Worm (Caenorhabditis elegans) whole organism, L4 larva: ENCODE results near the gene K08E7.4.
A peak's percentile ranks its signal among the peaks of the same experiment; 100 is the strongest.

Source experiments
- F44E2.7 ChIP-seq: fragments of 200-800 bp; sonication (Bioruptor generic); IDR thresholded peaks from 2 replicates; pipeline ENCODE4 v2.1.2; 2022; ENCODE audit warnings: missing genetic modification characterization, missing compliant biosample characterization
- R02D3.7 ChIP-seq: fragments of 150-350 bp; sonication (generic microtip); optimal IDR thresholded peaks from 3 replicates; lab custom pipeline; 2014; ENCODE audit warnings: missing biosample characterization, missing genetic modification characterization
- Y75B8A.6 ChIP-seq: fragments of 200-800 bp; sonication (Bioruptor generic); IDR thresholded peaks from 2 replicates; pipeline ENCODE4 v1.3.6; 2022; ENCODE audit warnings: missing genetic modification reagents, missing genetic modification characterization, missing compliant biosample characterization
- ZK546.5 ChIP-seq, 2 experiments: sonication (generic microtip); optimal IDR thresholded peaks; 2 replicates each; lab custom pipeline; 2017; ENCODE audit warnings: missing biosample characterization in 2 of 2, missing genetic modification characterization in 2 of 2
- aly-2 ChIP-seq: sonication (generic microtip); optimal IDR thresholded peaks from 2 replicates; lab custom pipeline; 2018; ENCODE audit warnings: missing biosample characterization, missing genetic modification characterization
- ama-1 ChIP-seq: fragments of 150-350 bp; optimal IDR thresholded peaks from 2 replicates; lab custom pipeline; 2014; ENCODE audit warnings: inconsistent platforms, mixed read lengths
- arid-1 ChIP-seq: fragments of 200-800 bp; sonication (Bioruptor generic); conservative IDR thresholded peaks from 2 replicates; pipeline ENCODE4 v1.3.6; 2022; ENCODE audit warnings: missing genetic modification reagents, missing genetic modification characterization, missing compliant biosample characterization
- ceh-32 ChIP-seq: sonication (generic microtip); optimal IDR thresholded peaks from 2 replicates; lab custom pipeline; 2016; ENCODE audit warnings: mild to moderate bottlenecking, missing genetic modification characterization, missing compliant biosample characterization; ENCODE audit not compliant: poor library complexity
- ceh-82 ChIP-seq: sonication (generic microtip); optimal IDR thresholded peaks from 2 replicates; lab custom pipeline; 2017; ENCODE audit warnings: missing biosample characterization, missing genetic modification characterization
- ctbp-1 ChIP-seq: fragments of 200-800 bp; sonication (Bioruptor generic); IDR thresholded peaks from 2 replicates; pipeline ENCODE4 v1.3.6; 2022; ENCODE audit warnings: missing genetic modification reagents, missing genetic modification characterization, missing compliant biosample characterization
- daf-16 ChIP-seq, 3 experiments: sonication (generic microtip); optimal IDR thresholded peaks; 2 replicates each; lab custom pipeline; 2016 to 2017; ENCODE audit warnings: missing genetic modification characterization in 3 of 3, missing genetic modification reagents in 3 of 3, mild to moderate bottlenecking in 2 of 3, missing compliant biosample characterization in 2 of 3, missing biosample characterization in 1 of 3, moderate library complexity in 1 of 3
- daf-19 ChIP-seq: fragments of 200-800 bp; sonication (Bioruptor generic); conservative IDR thresholded peaks from 2 replicates; pipeline ENCODE4 v1.3.6; 2022; ENCODE audit warnings: missing genetic modification characterization, missing compliant biosample characterization
- daf-8 ChIP-seq: fragments of 200-800 bp; sonication (Bioruptor generic); IDR thresholded peaks from 2 replicates; pipeline ENCODE4 v1.3.6; 2022; ENCODE audit warnings: missing genetic modification characterization, missing compliant biosample characterization
- dmd-6 ChIP-seq: fragments of 200-800 bp; sonication (Bioruptor generic); IDR thresholded peaks from 2 replicates; pipeline ENCODE4 v1.3.6; 2022; ENCODE audit warnings: missing genetic modification reagents, missing genetic modification characterization, missing compliant biosample characterization
- dmd-8 ChIP-seq: fragments of 200-800 bp; sonication (Bioruptor generic); IDR thresholded peaks from 2 replicates; pipeline ENCODE4 v1.3.6; 2022; ENCODE audit warnings: missing genetic modification characterization, missing compliant biosample characterization
- dpl-1 ChIP-seq: fragments of 150-350 bp; optimal IDR thresholded peaks from 2 replicates; lab custom pipeline; 2014; ENCODE audit warnings: missing biosample characterization, missing genetic modification reagents, missing genetic modification characterization
- dve-1 ChIP-seq: sonication (generic microtip); optimal IDR thresholded peaks from 2 replicates; lab custom pipeline; 2017; ENCODE audit warnings: antibody characterized with exemption, mild to moderate bottlenecking, missing genetic modification characterization, missing compliant biosample characterization; ENCODE audit not compliant: insufficient read depth
- fos-1 ChIP-seq: fragments of 150-350 bp; optimal IDR thresholded peaks from 2 replicates; lab custom pipeline; 2014; ENCODE audit warnings: missing biosample characterization, missing genetic modification characterization
- gei-8 ChIP-seq: fragments of 200-800 bp; sonication (Bioruptor generic); optimal IDR thresholded peaks from 2 replicates; lab custom pipeline; 2018; ENCODE audit warnings: mild to moderate bottlenecking, missing genetic modification characterization, missing compliant biosample characterization
- hif-1 ChIP-seq, 2 experiments: sonication (generic microtip); optimal IDR thresholded peaks; 2 replicates each; lab custom pipeline; 2016 to 2017; ENCODE audit warnings: missing compliant biosample characterization in 2 of 2, missing genetic modification characterization in 2 of 2, missing genetic modification reagents in 2 of 2, missing genotype in 2 of 2, mild to moderate bottlenecking in 1 of 2
- hlh-11 ChIP-seq: fragments of 200-800 bp; sonication (Bioruptor generic); optimal IDR thresholded peaks from 2 replicates; lab custom pipeline; 2018; ENCODE audit warnings: mild to moderate bottlenecking, missing genetic modification characterization, missing compliant biosample characterization
- hmg-1.1 ChIP-seq: fragments of 200-800 bp; sonication (Bioruptor generic); IDR thresholded peaks from 2 replicates; pipeline ENCODE4 v1.3.6; 2022; ENCODE audit warnings: missing genetic modification reagents, missing genetic modification characterization, missing compliant biosample characterization
- jun-1 ChIP-seq: fragments of 150-350 bp; optimal IDR thresholded peaks from 2 replicates; lab custom pipeline; 2014; ENCODE audit warnings: missing biosample characterization, missing genetic modification reagents, missing genetic modification characterization
- lim-7 ChIP-seq: fragments of 200-800 bp; sonication (Bioruptor generic); IDR thresholded peaks from 2 replicates; pipeline ENCODE4 v1.3.6; 2022; ENCODE audit warnings: missing genetic modification characterization, missing compliant biosample characterization
- lin-13 ChIP-seq: fragments of 150-350 bp; optimal IDR thresholded peaks from 2 replicates; lab custom pipeline; 2014; ENCODE audit warnings: missing biosample characterization, missing genetic modification reagents, missing genetic modification characterization
- lin-38 ChIP-seq: fragments of 200-800 bp; sonication (Bioruptor generic); IDR thresholded peaks from 2 replicates; pipeline ENCODE4 v1.3.6; 2022; ENCODE audit warnings: missing genetic modification reagents, missing genetic modification characterization, missing compliant biosample characterization
- lir-3 ChIP-seq: sonication (generic microtip); optimal IDR thresholded peaks from 2 replicates; lab custom pipeline; 2016; ENCODE audit warnings: mild to moderate bottlenecking, missing genetic modification characterization, missing compliant biosample characterization
- lsy-2 ChIP-seq, 2 experiments: fragments of 150-350 bp in 1 of 2; sonication (generic microtip) in 1 of 2; optimal IDR thresholded peaks; 2 replicates each; lab custom pipeline; 2014 to 2017; ENCODE audit warnings: missing biosample characterization in 2 of 2, missing genetic modification characterization in 2 of 2
- mdl-1 ChIP-seq, 2 experiments: fragments of 150-350 bp in 1 of 2; sonication (generic microtip) in 1 of 2; optimal IDR thresholded peaks; 2 replicates each; lab custom pipeline; 2014 to 2017; ENCODE audit warnings: missing biosample characterization in 2 of 2, missing genetic modification characterization in 2 of 2
- mdt-29 ChIP-seq: fragments of 200-800 bp; sonication (Bioruptor generic); IDR thresholded peaks from 2 replicates; pipeline ENCODE4 v1.3.6; 2022; ENCODE audit warnings: missing genetic modification reagents, missing genetic modification characterization, missing compliant biosample characterization
- mes-2 ChIP-seq: sonication (generic microtip); optimal IDR thresholded peaks from 2 replicates; lab custom pipeline; 2016; ENCODE audit warnings: missing genotype, mild to moderate bottlenecking, missing genetic modification characterization, missing compliant biosample characterization; ENCODE audit not compliant: poor library complexity, severe bottlenecking
- nhr-102 ChIP-seq: sonication (generic microtip); optimal IDR thresholded peaks from 2 replicates; lab custom pipeline; 2016; ENCODE audit warnings: mild to moderate bottlenecking, missing genetic modification characterization, moderate library complexity, missing compliant biosample characterization
- nhr-237 ChIP-seq: sonication (generic microtip); optimal IDR thresholded peaks from 2 replicates; lab custom pipeline; 2017; ENCODE audit warnings: missing biosample characterization, missing genetic modification characterization
- nhr-25 ChIP-seq: sonication (generic microtip); optimal IDR thresholded peaks from 2 replicates; lab custom pipeline; 2017; ENCODE audit warnings: missing genetic modification characterization, mild to moderate bottlenecking, missing compliant biosample characterization, antibody characterized with exemption, moderate library complexity, borderline replicate concordance; ENCODE audit not compliant: insufficient read depth
- nhr-42 ChIP-seq: fragments of 200-800 bp; sonication (Bioruptor generic); IDR thresholded peaks from 2 replicates; pipeline ENCODE4 v1.3.6; 2022; ENCODE audit warnings: missing genetic modification characterization, missing compliant biosample characterization
- nhr-6 ChIP-seq: fragments of 150-350 bp; optimal IDR thresholded peaks from 2 replicates; lab custom pipeline; 2014; ENCODE audit warnings: missing biosample characterization, missing genetic modification characterization
- nhr-77 ChIP-seq: fragments of 150-350 bp; optimal IDR thresholded peaks from 2 replicates; lab custom pipeline; 2014; ENCODE audit warnings: missing biosample characterization, missing genetic modification characterization
- php-3 ChIP-seq: fragments of 200-800 bp; sonication (Bioruptor generic); IDR thresholded peaks from 2 replicates; pipeline ENCODE4 v1.3.6; 2022; ENCODE audit warnings: missing genetic modification reagents, missing genetic modification characterization, missing compliant biosample characterization
- pqm-1 ChIP-seq: sonication (generic microtip); optimal IDR thresholded peaks from 2 replicates; lab custom pipeline; 2017; ENCODE audit warnings: missing biosample characterization, missing genetic modification characterization
- rbr-2 ChIP-seq: sonication (generic microtip); optimal IDR thresholded peaks from 2 replicates; lab custom pipeline; 2016; ENCODE audit warnings: missing genotype, missing genetic modification characterization, missing compliant biosample characterization
- saeg-2 ChIP-seq: fragments of 200-800 bp; sonication (Bioruptor generic); IDR thresholded peaks from 2 replicates; pipeline ENCODE4 v1.3.6; 2022; ENCODE audit warnings: missing genetic modification reagents, missing genetic modification characterization, missing compliant biosample characterization
- skn-1 ChIP-seq: fragments of 150-350 bp; optimal IDR thresholded peaks from 2 replicates; lab custom pipeline; 2014; ENCODE audit warnings: missing biosample characterization, missing genetic modification characterization
- spr-1 ChIP-seq: sonication (generic microtip); optimal IDR thresholded peaks from 2 replicates; lab custom pipeline; 2016; ENCODE audit warnings: mild to moderate bottlenecking, missing genetic modification characterization, missing compliant biosample characterization
- tag-97 ChIP-seq: fragments of 200-800 bp; sonication (Bioruptor generic); IDR thresholded peaks from 2 replicates; pipeline ENCODE4 v1.3.6; 2022; ENCODE audit warnings: missing genetic modification characterization, missing compliant biosample characterization
- unc-130 ChIP-seq: sonication (generic microtip); optimal IDR thresholded peaks from 2 replicates; lab custom pipeline; 2016; ENCODE audit warnings: missing genetic modification reagents, missing genetic modification characterization, missing compliant biosample characterization
- vab-7 ChIP-seq: fragments of 200-800 bp; sonication (Bioruptor generic); IDR thresholded peaks from 2 replicates; pipeline ENCODE4 v1.3.6; 2022; ENCODE audit warnings: missing genetic modification reagents, missing genetic modification characterization, missing compliant biosample characterization
- zag-1 ChIP-seq: fragments of 150-350 bp; optimal IDR thresholded peaks from 2 replicates; lab custom pipeline; 2014; ENCODE audit warnings: missing biosample characterization, missing genetic modification characterization
- zfp-3 ChIP-seq: fragments of 200-800 bp; sonication (Bioruptor generic); conservative IDR thresholded peaks from 2 replicates; pipeline ENCODE4 v1.3.6; 2022; ENCODE audit warnings: missing genetic modification reagents, missing genetic modification characterization, missing compliant biosample characterization
- zip-2 ChIP-seq: fragments of 150-350 bp; optimal IDR thresholded peaks from 2 replicates; lab custom pipeline; 2014; ENCODE audit warnings: missing biosample characterization, missing genetic modification characterization
- ztf-11 ChIP-seq: fragments of 150-350 bp; optimal IDR thresholded peaks from 2 replicates; lab custom pipeline; 2014; ENCODE audit warnings: missing biosample characterization, missing genetic modification characterization
- ztf-7 ChIP-seq: fragments of 150-350 bp; optimal IDR thresholded peaks from 2 replicates; lab custom pipeline; 2014; ENCODE audit warnings: missing biosample characterization, missing genetic modification characterization

K08E7.4 gene

ce11 chrIV:12594574-12594973 is 23.6 kb upstream of the K08E7.4 start (continued):
- TF ChIP-seq tag-97 (GFP tag; lab: Robert Waterston, UW) (no peak), gei-8 (GFP tag; lab: Kevin White, UChicago) (peak; percentile 41), jun-1 (tag; lab: Kevin White, UChicago) (no peak), mdl-1 (tag; optimal IDR thresholded peaks at IDR 0.05; lab: Kevin White, UChicago) (peak in 1 of 2 experiments; percentile 80), spr-1 (tag; lab: Kevin White, UChicago) (peak; percentile 66), hif-1 (tag; optimal IDR thresholded peaks at IDR 0.05; lab: Kevin White, UChicago) (peak; percentile 4 to 86), rbr-2 (peak; percentile 83), ZK546.5 (tag; optimal IDR thresholded peaks at IDR 0.05; lab: Kevin White, UChicago) (no peak), zip-2 (tag; lab: Kevin White, UChicago) (no peak), R02D3.7 (no peak), nhr-102 (tag; lab: Kevin White, UChicago) (peak; percentile 81), ceh-32 (tag; lab: Kevin White, UChicago) (peak; percentile 42), nhr-237 (tag; lab: Kevin White, UChicago) (no peak), arid-1 (GFP tag; lab: Robert Waterston, UW) (peak; percentile 87), Y75B8A.6 (no peak), dmd-8 (GFP tag; lab: Robert Waterston, UW) (peak; percentile 86), ztf-11 (no peak), hmg-1.1 (GFP tag; lab: Robert Waterston, UW) (peak; percentile 97), zfp-3 (GFP tag; lab: Robert Waterston, UW) (no peak), mdt-29 (GFP tag; lab: Robert Waterston, UW) (peak; percentile 80; the same call in 1 of the 2 replicates), nhr-6 (tag; lab: Kevin White, UChicago) (no peak), vab-7 (peak; percentile 93), aly-2 (tag; lab: Kevin White, UChicago) (no peak), F44E2.7 (peak; percentile 72; the same call in 1 of the 2 replicates), pqm-1 (tag; lab: Kevin White, UChicago) (no peak), ztf-7 (tag; lab: Kevin White, UChicago) (peak; percentile 10), fos-1 (no peak), lin-13 (peak; percentile 63), mes-2 (tag; lab: Kevin White, UChicago) (peak; percentile 85), nhr-77 (tag; lab: Kevin White, UChicago) (peak; percentile 2), daf-19 (no peak), php-3 (peak; percentile 67), lin-38 (GFP tag; lab: Robert Waterston, UW) (no peak; the same call in 1 of the 2 replicates), dve-1 (tag; lab: Kevin White, UChicago) (peak; percentile 56), zag-1 (no peak), saeg-2 (GFP tag; lab: Robert Waterston, UW) (no peak), ctbp-1 (GFP tag; lab: Robert Waterston, UW) (peak; percentile 65), lim-7 (GFP tag; lab: Robert Waterston, UW) (peak; percentile 89), hlh-11 (tag; lab: Kevin White, UChicago) (peak; percentile 68), daf-8 (0 out of 2 replicates have a peak, but pooled peaks have one; percentile 69), unc-130 (peak; percentile 71), skn-1 (tag; lab: Kevin White, UChicago) (no peak), dpl-1 (GFP tag; lab: Kevin White, UChicago) (peak; percentile 38), daf-16 (GFP tag; optimal IDR thresholded peaks at IDR 0.05; lab: Kevin White, UChicago) (peak in 1 of 2 experiments; percentile 69), daf-16 (tag; optimal IDR thresholded peaks at IDR 0.05; lab: Kevin White, UChicago) (peak; percentile 48), ama-1 (lab: Kevin White, UChicago) (no peak), lir-3 (peak; percentile 13), lsy-2 (tag; optimal IDR thresholded peaks at IDR 0.05; lab: Kevin White, UChicago) (no peak), dmd-6 (GFP tag; lab: Robert Waterston, UW) (peak; percentile 79), nhr-42 (GFP tag; lab: Robert Waterston, UW) (peak; percentile 65; the same call in 1 of the 2 replicates), nhr-25 (no peak), ceh-82 (tag; lab: Kevin White, UChicago) (no peak)
